Worm (Caenorhabditis elegans) whole organism, L1 larva: Measurements from ENCODE around the gene F54B11.9.

Experiments
- aly-2 ChIP-seq: fragments of 150-350 bp; optimal IDR thresholded peaks from 2 replicates; lab custom pipeline; 2014; ENCODE audit warnings: missing biosample characterization, missing genetic modification characterization
- ama-1 ChIP-seq: fragments of 150-350 bp; optimal IDR thresholded peaks from 2 replicates; lab custom pipeline; 2014
- elt-3 ChIP-seq, 6 experiments: fragments of 150-350 bp in 1 of 6; sonication (generic microtip); optimal IDR thresholded peaks; 2 replicates each; lab custom pipeline; 2017 to 2018; ENCODE audit warnings: missing biosample characterization in 6 of 6, missing genetic modification characterization in 6 of 6, inconsistent platforms in 1 of 6
- lin-13 ChIP-seq: fragments of 150-350 bp; optimal IDR thresholded peaks from 2 replicates; lab custom pipeline; 2014; ENCODE audit warnings: missing biosample characterization, missing genetic modification reagents, missing genetic modification characterization
- nhr-11 ChIP-seq: fragments of 150-350 bp; optimal IDR thresholded peaks from 2 replicates; lab custom pipeline; 2014; ENCODE audit warnings: missing biosample characterization, missing genetic modification characterization
- nhr-12 ChIP-seq: sonication (generic microtip); optimal IDR thresholded peaks from 2 replicates; lab custom pipeline; 2017; ENCODE audit warnings: missing biosample characterization, missing genetic modification characterization
- nhr-28 ChIP-seq: fragments of 150-350 bp; optimal IDR thresholded peaks from 2 replicates; lab custom pipeline; 2014; ENCODE audit warnings: missing biosample characterization, missing genetic modification characterization
- nhr-71 ChIP-seq: sonication (generic microtip); optimal IDR thresholded peaks from 2 replicates; lab custom pipeline; 2016; ENCODE audit warnings: mild to moderate bottlenecking, missing genetic modification characterization, moderate library complexity, missing compliant biosample characterization
- nhr-77 ChIP-seq: fragments of 150-350 bp; optimal IDR thresholded peaks from 2 replicates; lab custom pipeline; 2014; ENCODE audit warnings: missing biosample characterization, missing genetic modification characterization
- nhr-84 ChIP-seq: sonication (generic microtip); optimal IDR thresholded peaks from 2 replicates; lab custom pipeline; 2017; ENCODE audit warnings: missing biosample characterization, missing genetic modification characterization
- nhr-85 ChIP-seq: sonication (generic microtip); peaks from one replicate; lab custom pipeline; 2016; ENCODE audit warnings: missing genetic modification characterization, inconsistent platforms, missing compliant biosample characterization
- rnt-1 ChIP-seq: sonication (generic microtip); optimal IDR thresholded peaks from 2 replicates; lab custom pipeline; 2016; ENCODE audit warnings: mild to moderate bottlenecking, missing genetic modification characterization, moderate library complexity, missing compliant biosample characterization
- ztf-11 ChIP-seq, 2 experiments: sonication (generic microtip); optimal IDR thresholded peaks; 2 replicates each; lab custom pipeline; 2016 to 2017; ENCODE audit warnings: missing genetic modification characterization in 2 of 2, missing biosample characterization in 1 of 2, missing compliant biosample characterization in 1 of 2

DNA sequence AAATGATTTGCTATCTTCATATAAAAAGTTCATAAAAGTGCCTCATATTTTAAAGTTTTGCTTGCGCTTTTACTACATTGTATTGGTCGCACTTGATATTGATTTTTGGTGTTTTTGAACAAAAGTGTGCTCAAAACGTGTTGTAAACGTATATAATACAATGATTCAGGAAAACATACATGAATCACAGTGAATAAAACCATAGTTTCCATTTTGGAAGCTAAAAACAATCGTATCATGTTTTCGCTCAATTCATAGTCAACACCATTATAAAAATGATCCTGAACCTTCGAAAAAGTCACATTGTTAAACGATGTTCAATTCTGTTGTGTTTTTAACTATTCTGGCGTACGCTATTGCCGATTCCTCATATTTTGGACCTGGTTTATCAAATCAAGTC lies 41.9 kb downstream of the F54B11.9 start, which contains the start of gene C40C9.3:
- no peak for TF ChIP-seq ztf-11 (tag; optimal IDR thresholded peaks at IDR 0.05; lab: Kevin White, UChicago)
- no peak for TF ChIP-seq ama-1 (lab: Kevin White, UChicago)
- TF ChIP-seq elt-3 (tag; optimal IDR thresholded peaks at IDR 0.05; lab: Kevin White, UChicago) = no peak
- TF ChIP-seq nhr-28 (tag; lab: Kevin White, UChicago) = no peak
- no peak for TF ChIP-seq nhr-11 (tag; lab: Kevin White, UChicago)
- TF ChIP-seq nhr-84 (tag; lab: Kevin White, UChicago) = no peak
- TF ChIP-seq lin-13 (GFP tag; lab: Kevin White, UChicago) = no peak
- TF ChIP-seq rnt-1 (tag; lab: Kevin White, UChicago) = no peak
- no peak for TF ChIP-seq aly-2 (tag; lab: Kevin White, UChicago)
- no peak for TF ChIP-seq nhr-12
- no peak for TF ChIP-seq nhr-77 (tag; lab: Kevin White, UChicago)
- no peak for TF ChIP-seq nhr-71 (tag; lab: Kevin White, UChicago)
- TF ChIP-seq nhr-85 (tag; lab: Kevin White, UChicago) = no peak
